Worm (Caenorhabditis elegans) whole organism, late embryonic: ENCODE data around the gene C25A8.1.

Source experiments
- C08G9.2 ChIP-seq: sonication (generic microtip); optimal IDR thresholded peaks from 2 replicates; lab custom pipeline; 2016; ENCODE audit warnings: mild to moderate bottlenecking, missing genetic modification characterization, moderate library complexity, missing compliant biosample characterization
- F13H6.1 ChIP-seq: sonication (generic microtip); optimal IDR thresholded peaks from 2 replicates; lab custom pipeline; 2016; ENCODE audit warnings: missing genetic modification characterization, missing compliant biosample characterization
- K09A11.1 ChIP-seq: sonication (generic microtip); optimal IDR thresholded peaks from 2 replicates; lab custom pipeline; 2017; ENCODE audit warnings: antibody characterized with exemption, mild to moderate bottlenecking, missing genetic modification characterization, missing compliant biosample characterization; ENCODE audit not compliant: insufficient read depth
- T23F11.4 ChIP-seq: fragments of 200-800 bp; sonication (Bioruptor generic); optimal IDR thresholded peaks from 2 replicates; lab custom pipeline; 2018; ENCODE audit warnings: mild to moderate bottlenecking, missing genetic modification characterization, missing compliant biosample characterization
- ahr-1 ChIP-seq: sonication (generic microtip); optimal IDR thresholded peaks from 2 replicates; lab custom pipeline; 2016; ENCODE audit warnings: missing genetic modification characterization, missing compliant biosample characterization
- ceh-14 ChIP-seq: sonication (generic microtip); optimal IDR thresholded peaks from 2 replicates; lab custom pipeline; 2016; ENCODE audit warnings: missing genotype, missing genetic modification characterization, missing compliant biosample characterization
- ceh-2 ChIP-seq: sonication (generic microtip); optimal IDR thresholded peaks from 2 replicates; lab custom pipeline; 2016; ENCODE audit warnings: missing genotype, missing genetic modification characterization, missing compliant biosample characterization
- ceh-24 ChIP-seq: sonication (generic microtip); optimal IDR thresholded peaks from 2 replicates; lab custom pipeline; 2016; ENCODE audit warnings: mild to moderate bottlenecking, missing genetic modification characterization, missing compliant biosample characterization
- ceh-30 ChIP-seq: fragments of 150-350 bp; optimal IDR thresholded peaks from 2 replicates; lab custom pipeline; 2014; ENCODE audit warnings: missing biosample characterization, missing genetic modification characterization
- ceh-31 ChIP-seq: sonication (generic microtip); optimal IDR thresholded peaks from 2 replicates; lab custom pipeline; 2016; ENCODE audit warnings: missing genetic modification characterization, missing compliant biosample characterization
- ceh-45 ChIP-seq: fragments of 200-800 bp; sonication (Bioruptor generic); IDR thresholded peaks from 2 replicates; pipeline ENCODE4 v1.3.6; 2022; ENCODE audit warnings: missing genetic modification reagents, missing genetic modification characterization, missing compliant biosample characterization
- ceh-48 ChIP-seq: sonication (generic microtip); optimal IDR thresholded peaks from 2 replicates; lab custom pipeline; 2016; ENCODE audit warnings: missing genetic modification characterization, inconsistent platforms, missing compliant biosample characterization
- ceh-6 ChIP-seq: fragments of 200-800 bp; sonication (Bioruptor generic); optimal IDR thresholded peaks from 2 replicates; lab custom pipeline; 2018; ENCODE audit warnings: mild to moderate bottlenecking, missing genetic modification characterization, missing compliant biosample characterization
- che-1 ChIP-seq: sonication (generic microtip); optimal IDR thresholded peaks from 2 replicates; lab custom pipeline; 2016; ENCODE audit warnings: mild to moderate bottlenecking, missing genetic modification characterization, missing compliant biosample characterization
- dve-1 ChIP-seq: sonication (generic microtip); optimal IDR thresholded peaks from 2 replicates; lab custom pipeline; 2017; ENCODE audit warnings: antibody characterized with exemption, mild to moderate bottlenecking, missing genetic modification characterization, missing compliant biosample characterization
- elt-2 ChIP-seq: sonication (generic microtip); optimal IDR thresholded peaks from 2 replicates; lab custom pipeline; 2016; ENCODE audit warnings: missing genetic modification reagents, missing genetic modification characterization, missing compliant biosample characterization
- ets-4 ChIP-seq: sonication (generic microtip); optimal IDR thresholded peaks from 2 replicates; lab custom pipeline; 2016; ENCODE audit warnings: missing genetic modification characterization, missing compliant biosample characterization
- eyg-1 ChIP-seq: sonication (generic microtip); optimal IDR thresholded peaks from 2 replicates; lab custom pipeline; 2016; ENCODE audit warnings: missing genotype, missing genetic modification characterization, missing compliant biosample characterization
- fkh-6 ChIP-seq: sonication (generic microtip); optimal IDR thresholded peaks from 2 replicates; lab custom pipeline; 2016; ENCODE audit warnings: missing genetic modification characterization, missing compliant biosample characterization
- hlh-13 ChIP-seq: fragments of 200-800 bp; sonication (Bioruptor generic); optimal IDR thresholded peaks from 2 replicates; lab custom pipeline; 2018; ENCODE audit warnings: mild to moderate bottlenecking, missing genetic modification characterization, missing compliant biosample characterization
- hlh-6 ChIP-seq: sonication (generic microtip); optimal IDR thresholded peaks from 2 replicates; lab custom pipeline; 2016; ENCODE audit warnings: missing genotype, missing genetic modification characterization, missing compliant biosample characterization
- hlh-8 ChIP-seq: sonication (generic microtip); optimal IDR thresholded peaks from 2 replicates; lab custom pipeline; 2016; ENCODE audit warnings: missing genotype, missing genetic modification characterization, missing compliant biosample characterization
- lin-11 ChIP-seq: fragments of 200-800 bp; sonication (Bioruptor generic); optimal IDR thresholded peaks from 2 replicates; lab custom pipeline; 2018; ENCODE audit warnings: mild to moderate bottlenecking, missing genetic modification characterization, missing compliant biosample characterization
- nfya-1 ChIP-seq: sonication (generic microtip); optimal IDR thresholded peaks from 2 replicates; lab custom pipeline; 2017; ENCODE audit warnings: missing genetic modification characterization, mild to moderate bottlenecking, missing compliant biosample characterization, antibody characterized with exemption, moderate library complexity
- nhr-11 ChIP-seq: fragments of 150-350 bp; optimal IDR thresholded peaks from 2 replicates; lab custom pipeline; 2014; ENCODE audit warnings: missing biosample characterization, missing genetic modification characterization
- nhr-232 ChIP-seq: sonication (generic microtip); optimal IDR thresholded peaks from 2 replicates; lab custom pipeline; 2016; ENCODE audit warnings: missing genetic modification characterization, missing compliant biosample characterization
- npax-4 ChIP-seq: sonication (generic microtip); optimal IDR thresholded peaks from 2 replicates; lab custom pipeline; 2016; ENCODE audit warnings: missing genetic modification characterization, missing compliant biosample characterization
- odd-2 ChIP-seq: sonication (generic microtip); optimal IDR thresholded peaks from 2 replicates; lab custom pipeline; 2017; ENCODE audit warnings: antibody characterized with exemption, mild to moderate bottlenecking, missing genetic modification characterization, missing compliant biosample characterization
- pag-3 ChIP-seq: sonication (generic microtip); optimal IDR thresholded peaks from 2 replicates; lab custom pipeline; 2016; ENCODE audit warnings: missing compliant biosample characterization, missing genetic modification characterization, borderline replicate concordance
- pat-9 ChIP-seq: fragments of 200-800 bp; sonication (Bioruptor generic); optimal IDR thresholded peaks from 2 replicates; lab custom pipeline; 2018; ENCODE audit warnings: mild to moderate bottlenecking, missing genetic modification characterization, moderate library complexity, missing compliant biosample characterization
- pax-1 ChIP-seq: fragments of 150-350 bp; optimal IDR thresholded peaks from 2 replicates; lab custom pipeline; 2014; ENCODE audit warnings: missing biosample characterization, missing genetic modification characterization
- pha-2 ChIP-seq: sonication (generic microtip); optimal IDR thresholded peaks from 2 replicates; lab custom pipeline; 2017; ENCODE audit warnings: mild to moderate bottlenecking, missing genetic modification characterization, missing compliant biosample characterization
- pqm-1 ChIP-seq: sonication (generic microtip); optimal IDR thresholded peaks from 2 replicates; lab custom pipeline; 2016; ENCODE audit warnings: missing genetic modification characterization, missing compliant biosample characterization
- ref-2 ChIP-seq: sonication (generic microtip); optimal IDR thresholded peaks from 2 replicates; lab custom pipeline; 2016; ENCODE audit warnings: missing genetic modification characterization, missing compliant biosample characterization
- rnt-1 ChIP-seq: sonication (generic microtip); optimal IDR thresholded peaks from 2 replicates; lab custom pipeline; 2016; ENCODE audit warnings: missing genetic modification characterization, missing compliant biosample characterization
- sdc-2 ChIP-seq: sonication (generic microtip); optimal IDR thresholded peaks from 2 replicates; lab custom pipeline; 2016; ENCODE audit warnings: missing genotype, missing genetic modification characterization, missing compliant biosample characterization
- syd-9 ChIP-seq: sonication (generic microtip); optimal IDR thresholded peaks from 2 replicates; lab custom pipeline; 2016; ENCODE audit warnings: mild to moderate bottlenecking, missing genetic modification characterization, moderate library complexity, missing compliant biosample characterization
- tbx-7 ChIP-seq: sonication (generic microtip); optimal IDR thresholded peaks from 2 replicates; lab custom pipeline; 2016; ENCODE audit warnings: missing genotype, missing genetic modification characterization, missing compliant biosample characterization
- unc-3 ChIP-seq, 2 experiments: fragments of 200-800 bp in 1 of 2; sonication (Bioruptor generic) in 1 of 2; sonication (generic microtip) in 1 of 2; conservative IDR thresholded peaks in 1 of 2; optimal IDR thresholded peaks in 1 of 2; 2 replicates each; pipeline versions ENCODE4 v1.3.6 to Lab custom; 2016 to 2022; ENCODE audit warnings: missing compliant biosample characterization in 2 of 2, missing genetic modification characterization in 2 of 2, missing genetic modification reagents in 1 of 2
- unc-42 ChIP-seq: sonication (generic microtip); optimal IDR thresholded peaks from 2 replicates; lab custom pipeline; 2016; ENCODE audit warnings: missing genotype, missing genetic modification characterization, missing compliant biosample characterization
- unc-55 ChIP-seq: sonication (generic microtip); optimal IDR thresholded peaks from 2 replicates; lab custom pipeline; 2017; ENCODE audit warnings: missing biosample characterization, missing genetic modification reagents, missing genetic modification characterization
- unc-86 ChIP-seq: sonication (generic microtip); optimal IDR thresholded peaks from 2 replicates; lab custom pipeline; 2016; ENCODE audit warnings: missing genetic modification characterization, missing compliant biosample characterization

C25A8.1 gene

ce11 chrIV:7010835-7011234 is at the start of gene C25A8.1:
Gene C25A8.1, plus strand, starts transcription at chrIV:7011135.
- TF ChIP-seq ceh-24 (tag; lab: Kevin White, UChicago) (no peak), tbx-7 (tag; lab: Kevin White, UChicago) (no peak), syd-9 (tag; lab: Kevin White, UChicago) (no peak), unc-86 (tag; lab: Kevin White, UChicago) (no peak), F13H6.1 (tag; lab: Kevin White, UChicago) (no peak), ceh-2 (tag; lab: Kevin White, UChicago) (no peak), pat-9 (tag; lab: Kevin White, UChicago) (no peak), pha-2 (tag; lab: Kevin White, UChicago) (no peak), nhr-232 (tag; lab: Kevin White, UChicago) (no peak), unc-42 (tag; lab: Kevin White, UChicago) (no peak), sdc-2 (tag; lab: Kevin White, UChicago) (no peak), T23F11.4 (GFP tag; lab: Kevin White, UChicago) (no peak), ahr-1 (tag; lab: Kevin White, UChicago) (no peak), pqm-1 (tag; lab: Kevin White, UChicago) (no peak), nfya-1 (tag; lab: Kevin White, UChicago) (no peak), ceh-14 (tag; lab: Kevin White, UChicago) (no peak), ceh-30 (tag; lab: Kevin White, UChicago) (no peak), lin-11 (tag; lab: Kevin White, UChicago) (no peak)

- TF ChIP-seq rnt-1 (no peak), ceh-48 (no peak), tbx-7 (tag; lab: Kevin White, UChicago) (no peak), odd-2 (tag; lab: Kevin White, UChicago) (no peak), ref-2 (tag; lab: Kevin White, UChicago) (no peak), hlh-6 (tag; lab: Kevin White, UChicago) (no peak), sdc-2 (tag; lab: Kevin White, UChicago) (no peak), eyg-1 (tag; lab: Kevin White, UChicago) (no peak), syd-9 (tag; lab: Kevin White, UChicago) (no peak), elt-2 (no peak), ceh-14 (tag; lab: Kevin White, UChicago) (no peak), K09A11.1 (tag; lab: Kevin White, UChicago) (no peak)
Measured at ce11 chrIV:6964508-6964907, 46.4 kb upstream of the C25A8.1 start, which contains the start of gene B0478.3. Gene B0478.3, minus strand, starts transcription at chrIV:6964608.

- TF ChIP-seq C08G9.2 (no peak), T23F11.4 (GFP tag; lab: Kevin White, UChicago) (no peak), ceh-45 (no peak), K09A11.1 (tag; lab: Kevin White, UChicago) (no peak), unc-86 (tag; lab: Kevin White, UChicago) (no peak), ets-4 (no peak)
- TF ChIP-seq, all 69 proteins: peak for 0
Measured at ce11 chrIV:6965192-6965591, 45.7 kb upstream of the C25A8.1 start, which contains the start of gene ZK381.2. Gene ZK381.2, plus strand, starts transcription at chrIV:6965492.

ce11 chrIV:6970271-6970670 is 40.7 kb upstream of the C25A8.1 start, which contains the start of gene ZK381.8:
Gene ZK381.8, minus strand, starts transcription at chrIV:6970371.
- no peak for TF ChIP-seq elt-2
- no peak for TF ChIP-seq npax-4 (tag; lab: Kevin White, UChicago)
- TF ChIP-seq unc-55 (GFP tag; lab: Kevin White, UChicago), result no peak
- no peak for TF ChIP-seq ahr-1 (tag; lab: Kevin White, UChicago)
- no peak for TF ChIP-seq che-1 (tag; lab: Kevin White, UChicago)
- no peak for TF ChIP-seq ceh-31 (tag; lab: Kevin White, UChicago)
- TF ChIP-seq nhr-11 (tag; lab: Kevin White, UChicago), result no peak
- TF ChIP-seq pax-1 (tag; lab: Kevin White, UChicago), result no peak
- no peak for TF ChIP-seq sdc-2 (tag; lab: Kevin White, UChicago)
- TF ChIP-seq ceh-14 (tag; lab: Kevin White, UChicago), result no peak
- TF ChIP-seq T23F11.4 (GFP tag; lab: Kevin White, UChicago), result no peak
- TF ChIP-seq ceh-2 (tag; lab: Kevin White, UChicago), result no peak
- TF ChIP-seq hlh-13 (GFP tag; lab: Kevin White, UChicago), result no peak
- no peak for TF ChIP-seq pag-3 (tag; lab: Kevin White, UChicago)
- no peak for TF ChIP-seq rnt-1
- no peak for TF ChIP-seq unc-3 (GFP tag; conservative IDR thresholded peaks at IDR 0.05; lab: Robert Waterston, UW)
- TF ChIP-seq unc-3 (tag; optimal IDR thresholded peaks at IDR 0.05; lab: Kevin White, UChicago), result no peak
- no peak for TF ChIP-seq dve-1
- TF ChIP-seq hlh-8 (tag; lab: Kevin White, UChicago), result no peak
- no peak for TF ChIP-seq ceh-6 (GFP tag; lab: Kevin White, UChicago)
- TF ChIP-seq fkh-6 (tag; lab: Kevin White, UChicago), result no peak
- TF ChIP-seq, all 69 proteins: peak for 0
